Fruit fly (Drosophila melanogaster): ENCODE data around the gene CG2818.

- TF ChIP-seq CG8478 (optimal IDR thresholded peaks at IDR 0.05) (no peak), CTCF (optimal IDR thresholded peaks at IDR 0.05) (no peak)
Observed at dm6 chr2L:3695361-3695818, 17.8 kb upstream of the CG2818 start, which contains the start of gene CG16713.
